Worm (Caenorhabditis elegans): Measurements from ENCODE around the gene F32D8.3.

DNA sequence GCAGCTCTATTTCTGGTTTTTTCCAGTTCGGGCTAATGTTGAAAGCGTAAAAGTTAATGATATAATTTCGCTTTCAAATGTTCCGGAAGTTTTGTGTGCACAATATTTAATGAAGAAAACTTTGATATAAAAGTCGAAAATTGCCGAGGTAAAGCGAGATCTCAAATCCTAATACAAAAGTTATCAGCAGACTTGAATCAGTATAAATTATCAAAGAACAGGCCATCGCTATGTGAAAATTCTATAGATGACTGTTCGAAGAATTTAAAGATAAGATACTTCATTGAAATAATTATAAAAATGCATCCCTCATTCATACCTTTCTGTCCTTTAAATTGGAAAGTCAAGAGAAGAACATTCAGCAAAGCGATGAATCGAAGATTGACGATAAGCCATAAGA, 39.7 kb upstream of the F32D8.3 start, which contains the start of gene C29A12.6:
- TF ChIP-seq pqm-1 (tag; optimal IDR thresholded peaks at IDR 0.05), result no peak
- TF ChIP-seq nhr-6 (tag; optimal IDR thresholded peaks at IDR 0.05), result no peak
- no peak for TF ChIP-seq aly-2 (tag; optimal IDR thresholded peaks at IDR 0.05)
- TF ChIP-seq lin-38 (GFP tag; IDR thresholded peaks at IDR 0.05), result no peak
- TF ChIP-seq R02D3.7 (tag; optimal IDR thresholded peaks at IDR 0.05), result no peak
- no peak for TF ChIP-seq jun-1 (tag; optimal IDR thresholded peaks at IDR 0.05)
- TF ChIP-seq aha-1 (tag), result peak; percentile 13
